Fruit fly (Drosophila melanogaster): ENCODE data around the gene Adh.

The Adh gene

DNA sequence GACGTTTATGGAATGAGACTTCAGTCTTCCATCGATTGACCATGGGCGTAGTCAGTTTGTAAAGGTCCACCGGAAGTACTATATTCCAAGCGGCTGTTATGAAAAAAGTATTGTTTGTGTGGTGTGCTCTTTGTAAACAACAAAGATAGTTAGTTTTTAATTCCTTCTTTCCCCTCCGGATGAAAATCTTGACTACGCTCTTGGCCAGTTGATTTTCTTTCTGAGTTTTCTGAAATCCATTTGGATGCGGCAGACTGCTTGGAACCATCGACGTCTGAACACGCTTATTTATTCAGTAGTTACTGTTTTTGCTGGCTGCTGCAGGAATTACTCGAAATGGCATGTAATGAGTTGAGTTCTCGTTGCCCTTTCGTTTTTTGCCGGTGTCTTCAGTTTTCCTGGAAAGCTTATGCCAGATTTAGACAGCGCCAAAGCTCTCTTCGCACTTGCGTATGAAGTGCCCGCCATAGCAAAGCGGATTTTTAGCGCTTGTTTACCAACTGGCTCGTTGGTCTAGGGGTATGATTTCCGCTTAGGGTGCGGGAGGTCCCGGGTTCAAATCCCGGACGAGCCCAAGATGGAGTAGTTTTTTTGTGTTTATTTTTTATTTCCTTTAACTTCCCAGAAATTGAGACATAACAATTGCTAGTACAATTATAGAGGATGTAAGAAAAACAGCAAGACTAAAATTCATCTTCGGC, 16.8 kb upstream of the Adh start (continued):
- TF ChIP-seq HLH106 (tag; optimal IDR thresholded peaks at IDR 0.05) (no peak), CG32264 (GFP tag; optimal IDR thresholded peaks at IDR 0.05) (no peak)

dm6 chr2L:14599058-14599789, 16.1 kb upstream of the Adh start:
- TF ChIP-seq Dif (GFP tag; optimal IDR thresholded peaks at IDR 0.05; ENCODE audit: partially characterized antibody) (peak; percentile 46), fru (GFP tag; optimal IDR thresholded peaks at IDR 0.05) (peak; percentile 81), sv (GFP tag; optimal IDR thresholded peaks at IDR 0.05) (no peak), CrebA (GFP tag; optimal IDR thresholded peaks at IDR 0.05; ENCODE audit: borderline replicate concordance) (peak; percentile 38), rgr (GFP tag; optimal IDR thresholded peaks at IDR 0.05) (peak; percentile 73)

DNA sequence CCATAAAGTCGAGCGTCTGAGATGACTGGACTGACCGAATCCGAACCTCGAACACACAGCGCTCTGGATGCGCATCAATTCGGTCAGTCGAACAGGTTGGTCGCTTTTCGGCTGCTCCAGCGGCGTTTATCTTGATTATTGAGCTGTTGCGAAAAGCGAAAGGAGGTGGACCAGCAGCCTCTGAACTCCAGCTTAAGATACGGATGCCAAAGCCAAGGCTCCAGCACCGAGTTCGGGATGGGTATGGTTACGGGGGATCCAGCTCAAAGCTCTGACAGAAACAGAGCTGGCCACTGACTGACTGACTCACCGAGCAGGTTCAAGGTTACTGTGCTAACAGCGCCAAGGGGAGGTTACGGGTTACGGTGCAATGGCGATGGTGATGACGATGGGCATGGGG, 9.2 kb upstream of the Adh start:
- TF ChIP-seq Dfd (GFP tag; optimal IDR thresholded peaks at IDR 0.05), result no peak
- TF ChIP-seq rgr (GFP tag; optimal IDR thresholded peaks at IDR 0.05), result no peak
- TF ChIP-seq Hr83 (GFP tag; optimal IDR thresholded peaks at IDR 0.05; ENCODE audit: poor library complexity, severe bottlenecking), result no peak
- TF ChIP-seq h (GFP tag; optimal IDR thresholded peaks at IDR 0.05), result no peak
- TF ChIP-seq OdsH (GFP tag; optimal IDR thresholded peaks at IDR 0.05), result no peak
- no peak for TF ChIP-seq Hnf4 (GFP tag; optimal IDR thresholded peaks at IDR 0.05)
- no peak for TF ChIP-seq Rel (GFP tag; optimal IDR thresholded peaks at IDR 0.05)
- no peak for TF ChIP-seq Rel (tag; optimal IDR thresholded peaks at IDR 0.05)
- TF ChIP-seq Jra (GFP tag; optimal IDR thresholded peaks at IDR 0.05), result no peak
- TF ChIP-seq jim (GFP tag; optimal IDR thresholded peaks at IDR 0.05), result no peak
- no peak for TF ChIP-seq fru (GFP tag; optimal IDR thresholded peaks at IDR 0.05)

DNA sequence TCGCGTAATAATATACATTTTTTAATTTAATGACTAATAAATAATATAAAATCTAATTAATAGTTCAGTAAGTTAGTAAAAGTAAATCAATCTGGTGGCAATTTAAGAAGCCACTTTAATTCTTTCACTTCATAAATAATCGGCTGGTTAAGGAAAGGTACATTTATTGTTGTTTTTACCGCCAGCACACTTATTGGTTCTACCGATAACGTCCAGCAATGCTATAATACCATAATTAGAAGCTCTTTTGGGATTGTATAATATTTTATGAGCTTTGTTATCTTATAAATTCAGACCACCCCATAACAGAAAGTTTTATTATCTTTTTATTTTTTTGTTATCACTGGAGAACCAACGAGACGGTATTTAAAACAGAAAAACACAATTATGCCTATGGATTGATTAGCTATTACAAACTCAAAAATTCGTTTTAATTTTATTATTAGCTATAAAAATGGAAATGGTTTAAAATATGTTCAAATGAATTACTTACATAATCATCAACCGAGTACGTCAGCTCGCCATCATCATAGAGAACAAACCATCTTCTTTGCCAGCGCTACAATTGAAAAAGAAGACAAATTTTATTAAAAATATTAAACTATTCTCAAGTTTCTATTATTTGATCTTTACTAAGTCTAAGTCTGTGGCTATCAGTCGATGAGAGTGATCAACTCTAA, 3.9 kb upstream of the Adh start:
- TF ChIP-seq Dif (GFP tag; optimal IDR thresholded peaks at IDR 0.05; ENCODE audit: partially characterized antibody) (no peak), CG32264 (GFP tag; optimal IDR thresholded peaks at IDR 0.05) (no peak), Myc (optimal IDR thresholded peaks at IDR 0.05) (no peak), foxo (GFP tag; optimal IDR thresholded peaks at IDR 0.05) (no peak), Vsx2 (GFP tag; optimal IDR thresholded peaks at IDR 0.05; ENCODE audit: partially characterized antibody) (no peak), CG9705 (GFP tag; optimal IDR thresholded peaks at IDR 0.05) (no peak), jim (GFP tag; optimal IDR thresholded peaks at IDR 0.05) (no peak), dl (GFP tag; optimal IDR thresholded peaks at IDR 0.05; ENCODE audit: insufficient read depth in 1 of 2, partially characterized antibody in 2 of 2) (no peak), rgr (GFP tag; optimal IDR thresholded peaks at IDR 0.05) (no peak), Rel (GFP tag; optimal IDR thresholded peaks at IDR 0.05) (no peak), Rel (tag; optimal IDR thresholded peaks at IDR 0.05) (no peak), pan (optimal IDR thresholded peaks at IDR 0.05) (no peak), h (GFP tag; optimal IDR thresholded peaks at IDR 0.05) (no peak), psq (GFP tag; optimal IDR thresholded peaks at IDR 0.05) (no peak)

dm6 chr2L:14612998-14613955, 2.1 kb upstream of the Adh start:
- no peak for TF ChIP-seq N (GFP tag; optimal IDR thresholded peaks at IDR 0.05)
- no peak for TF ChIP-seq usp (GFP tag; optimal IDR thresholded peaks at IDR 0.05)
- TF ChIP-seq GATAd (GFP tag; optimal IDR thresholded peaks at IDR 0.05), result no peak
- peak; percentile 21 for TF ChIP-seq brk (GFP tag; optimal IDR thresholded peaks at IDR 0.05)
- TF ChIP-seq woc (GFP tag; optimal IDR thresholded peaks at IDR 0.05), result no peak
- no peak for TF ChIP-seq Vsx2 (GFP tag; optimal IDR thresholded peaks at IDR 0.05; ENCODE audit: partially characterized antibody)
- TF ChIP-seq pan (optimal IDR thresholded peaks at IDR 0.05), result no peak
- TF ChIP-seq Hnf4 (GFP tag; optimal IDR thresholded peaks at IDR 0.05), result peak; percentile 52
- TF ChIP-seq ey (GFP tag; optimal IDR thresholded peaks at IDR 0.05), result peak; percentile 39
- TF ChIP-seq CG32264 (GFP tag; optimal IDR thresholded peaks at IDR 0.05), result no peak
- TF ChIP-seq br (GFP tag; optimal IDR thresholded peaks at IDR 0.05), result peak; percentile 35
- TF ChIP-seq foxo (GFP tag; optimal IDR thresholded peaks at IDR 0.05), result peak in 1 of 2 experiments; percentile 75
- TF ChIP-seq Myc (optimal IDR thresholded peaks at IDR 0.05), result no peak
- TF ChIP-seq h (GFP tag; optimal IDR thresholded peaks at IDR 0.05), result peak; percentile 9
- peak; percentile 27 for TF ChIP-seq dmrt93B (GFP tag; optimal IDR thresholded peaks at IDR 0.05)
- TF ChIP-seq tai (GFP tag; optimal IDR thresholded peaks at IDR 0.05), result peak; percentile 60
- TF ChIP-seq sage (GFP tag; optimal IDR thresholded peaks at IDR 0.05), result no peak
- TF ChIP-seq dl (GFP tag; optimal IDR thresholded peaks at IDR 0.05; ENCODE audit: insufficient read depth in 1 of 2, partially characterized antibody in 2 of 2), result no peak
- peak; percentile 82 for TF ChIP-seq OdsH (GFP tag; optimal IDR thresholded peaks at IDR 0.05)
- TF ChIP-seq Rel (GFP tag; optimal IDR thresholded peaks at IDR 0.05), result no peak
- no peak for TF ChIP-seq Rel (tag; optimal IDR thresholded peaks at IDR 0.05)
- no peak for TF ChIP-seq Dif (GFP tag; optimal IDR thresholded peaks at IDR 0.05; ENCODE audit: partially characterized antibody)
- peak; percentile 49 for TF ChIP-seq HLH106 (tag; optimal IDR thresholded peaks at IDR 0.05)
- peak; percentile 65 for TF ChIP-seq Sp1 (GFP tag; optimal IDR thresholded peaks at IDR 0.05)
- peak; percentile 77 for TF ChIP-seq rgr (GFP tag; optimal IDR thresholded peaks at IDR 0.05)

Measured in whole organism, wandering third instar larva.